Comparison of ENCODE assay signal across 3 fruit fly cellular contexts in the genomic region with DNA sequence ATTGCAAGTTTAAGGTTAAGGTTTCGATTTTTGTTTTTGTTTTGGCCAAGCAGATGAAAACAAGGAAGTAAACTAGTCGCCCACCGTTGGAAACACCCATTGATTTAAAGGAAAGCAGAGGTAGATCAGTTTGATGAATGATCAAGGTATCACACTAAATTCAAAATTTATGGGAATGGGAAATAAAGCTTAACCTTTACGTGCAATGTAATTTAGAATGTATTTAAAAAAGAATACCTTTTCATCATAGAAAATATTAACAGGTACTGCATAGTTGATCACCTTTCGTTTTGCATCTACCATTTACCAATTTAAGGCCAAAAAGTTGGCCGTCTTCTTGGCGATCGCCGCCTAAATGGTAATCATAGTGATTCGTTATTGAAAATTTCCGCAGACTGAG.
TF ChIP-seq lines count a peak whose summit lies in the region.

No protein-coding gene starts in this region.

- no peak for TF ChIP-seq CTCF in whole organism, embryonic (GFP tag; optimal IDR thresholded peaks at IDR 0.05; lab: Kevin White, UChicago)

TF ChIP-seq in whole organism, embryonic, 481 proteins besides CTCF, POLR2A, EP300 and RAD21:
- no peak for TF ChIP-seq CG11398 (GFP tag; optimal IDR thresholded peaks at IDR 0.05; lab: Kevin White, UChicago)
- no peak for TF ChIP-seq trh (GFP tag; optimal IDR thresholded peaks at IDR 0.05; lab: Kevin White, UChicago)
- TF ChIP-seq CG17359 (tag; optimal IDR thresholded peaks at IDR 0.05; lab: Kevin White, UChicago): no peak
- TF ChIP-seq H2.0 (GFP tag; IDR thresholded peaks at IDR 0.05; lab: Robert Waterston, UW): no peak
- 0 out of 2 replicates have a peak, but pooled peaks have one; percentile 9 for TF ChIP-seq Ptx1 (GFP tag; IDR thresholded peaks at IDR 0.05; lab: Robert Waterston, UW)
- TF ChIP-seq sens (GFP tag; lab: Kevin White, UChicago): peak; percentile 69
- TF ChIP-seq CG8281 (tag; optimal IDR thresholded peaks at IDR 0.05; lab: Kevin White, UChicago): no peak
- TF ChIP-seq Drgx (GFP tag; IDR thresholded peaks at IDR 0.05; lab: Robert Waterston, UW): peak; percentile 27; the same call in 1 of the 2 replicates
- TF ChIP-seq CG17829 (tag; optimal IDR thresholded peaks at IDR 0.05; lab: Kevin White, UChicago): no peak
- no peak for TF ChIP-seq wor (GFP tag; IDR thresholded peaks at IDR 0.05; lab: Robert Waterston, UW)
- TF ChIP-seq CG17328 (GFP tag; IDR thresholded peaks at IDR 0.05; lab: Robert Waterston, UW): no peak

TF ChIP-seq in whole organism, prepupa, 60 proteins besides CTCF, POLR2A, EP300 and RAD21 (continues in another document):
- TF ChIP-seq esn (GFP tag; optimal IDR thresholded peaks at IDR 0.05; lab: Kevin White, UChicago): peak; percentile 14
- no peak for TF ChIP-seq CG11294 (GFP tag; IDR thresholded peaks at IDR 0.05; lab: Robert Waterston, UW)
- peak; percentile 35 for TF ChIP-seq Sox14 (GFP tag; optimal IDR thresholded peaks at IDR 0.05; lab: Kevin White, UChicago)
- TF ChIP-seq CG7368 (GFP tag; optimal IDR thresholded peaks at IDR 0.05; lab: Kevin White, UChicago): no peak
- no peak for TF ChIP-seq CG16779 (tag; optimal IDR thresholded peaks at IDR 0.05; lab: Kevin White, UChicago)
- TF ChIP-seq cyc (GFP tag; optimal IDR thresholded peaks at IDR 0.05; lab: Kevin White, UChicago): no peak
- peak; percentile 28 for TF ChIP-seq Hr39 (GFP tag; optimal IDR thresholded peaks at IDR 0.05; lab: Kevin White, UChicago)
- no peak for TF ChIP-seq lz (GFP tag; optimal IDR thresholded peaks at IDR 0.05; lab: Kevin White, UChicago)
- TF ChIP-seq eg (GFP tag; IDR thresholded peaks at IDR 0.05; lab: Robert Waterston, UW): peak; percentile 44; the same call in 1 of the 3 replicates
- peak; percentile 14 for TF ChIP-seq pdm3 (GFP tag; optimal IDR thresholded peaks at IDR 0.05; lab: Kevin White, UChicago)
- no peak for TF ChIP-seq topi (GFP tag; optimal IDR thresholded peaks at IDR 0.05; lab: Kevin White, UChicago)
- no peak for TF ChIP-seq fkh (GFP tag; optimal IDR thresholded peaks at IDR 0.05; lab: Kevin White, UChicago)
- TF ChIP-seq Hr4 (GFP tag; optimal IDR thresholded peaks at IDR 0.05; lab: Kevin White, UChicago): peak; percentile 64
- TF ChIP-seq CG6854 (GFP tag; optimal IDR thresholded peaks at IDR 0.05; lab: Kevin White, UChicago): no peak
- TF ChIP-seq CG3032 (tag; optimal IDR thresholded peaks at IDR 0.05; lab: Kevin White, UChicago): no peak
- no peak for TF ChIP-seq net (GFP tag; optimal IDR thresholded peaks at IDR 0.05; lab: Kevin White, UChicago)
- peak; percentile 10 for TF ChIP-seq CG4318 (GFP tag; optimal IDR thresholded peaks at IDR 0.05; lab: Kevin White, UChicago)
- TF ChIP-seq Eip78C (GFP tag; lab: Kevin White, UChicago): peak; percentile 65
- peak; percentile 30; the same call in 1 of the 3 replicates for TF ChIP-seq CG8119 (GFP tag; IDR thresholded peaks at IDR 0.05; lab: Robert Waterston, UW)
- TF ChIP-seq CG11762 (GFP tag; optimal IDR thresholded peaks at IDR 0.05; lab: Kevin White, UChicago; ENCODE audit: insufficient read depth): no peak
- TF ChIP-seq CG6163 (GFP tag; IDR thresholded peaks at IDR 0.05; lab: Robert Waterston, UW): peak; percentile 55; the same call in 2 of the 3 replicates
- TF ChIP-seq CG6808 (GFP tag; optimal IDR thresholded peaks at IDR 0.05; lab: Kevin White, UChicago): no peak
- TF ChIP-seq acj6 (GFP tag; optimal IDR thresholded peaks at IDR 0.05; lab: Kevin White, UChicago): peak; percentile 30
- no peak for TF ChIP-seq Gug (GFP tag; IDR thresholded peaks at IDR 0.05; lab: Robert Waterston, UW)
- peak; percentile 61 for TF ChIP-seq CG15336 (GFP tag; IDR thresholded peaks at IDR 0.05; lab: Robert Waterston, UW)
- no peak for TF ChIP-seq Sox15 (GFP tag; optimal IDR thresholded peaks at IDR 0.05; lab: Kevin White, UChicago)
- TF ChIP-seq CG9139 (GFP tag; optimal IDR thresholded peaks at IDR 0.05; lab: Kevin White, UChicago): no peak
- no peak for TF ChIP-seq Sox102F (GFP tag; optimal IDR thresholded peaks at IDR 0.05; lab: Kevin White, UChicago)
- TF ChIP-seq svp (GFP tag; lab: Kevin White, UChicago): peak; percentile 47
- peak; percentile 45 for TF ChIP-seq CG10631 (GFP tag; optimal IDR thresholded peaks at IDR 0.05; lab: Kevin White, UChicago)
- no peak for TF ChIP-seq Met (GFP tag; optimal IDR thresholded peaks at IDR 0.05; lab: Kevin White, UChicago)
- peak; percentile 19 for TF ChIP-seq OdsH (GFP tag; optimal IDR thresholded peaks at IDR 0.05; lab: Kevin White, UChicago)
- no peak for TF ChIP-seq fd85E (GFP tag; optimal IDR thresholded peaks at IDR 0.05; lab: Kevin White, UChicago)
- TF ChIP-seq fd59A (GFP tag; optimal IDR thresholded peaks at IDR 0.05; lab: Kevin White, UChicago): no peak
- TF ChIP-seq CG32006 (GFP tag; optimal IDR thresholded peaks at IDR 0.05; lab: Kevin White, UChicago): peak; percentile 64
- TF ChIP-seq Hr38 (GFP tag; optimal IDR thresholded peaks at IDR 0.05; lab: Kevin White, UChicago): no peak
- TF ChIP-seq CG31627 (GFP tag; optimal IDR thresholded peaks at IDR 0.05; lab: Kevin White, UChicago): no peak
- TF ChIP-seq Eip75B (GFP tag; optimal IDR thresholded peaks at IDR 0.05; lab: Kevin White, UChicago): peak; percentile 34
- TF ChIP-seq ss (GFP tag; optimal IDR thresholded peaks at IDR 0.05; lab: Kevin White, UChicago): no peak

TF ChIP-seq in whole organism, pupa, 21 proteins besides CTCF, POLR2A, EP300 and RAD21:
- peak; percentile 61 for TF ChIP-seq CG8301 (tag; optimal IDR thresholded peaks at IDR 0.05; lab: Kevin White, UChicago)
- TF ChIP-seq CG15710 (tag; optimal IDR thresholded peaks at IDR 0.05; lab: Kevin White, UChicago): no peak
- TF ChIP-seq Ets98B (GFP tag; IDR thresholded peaks at IDR 0.05; lab: Robert Waterston, UW): 0 out of 2 replicates have a peak, but pooled peaks have one; percentile 13
- TF ChIP-seq CG14655 (GFP tag; optimal IDR thresholded peaks at IDR 0.05; lab: Kevin White, UChicago): peak; percentile 75
- TF ChIP-seq Snoo (tag; optimal IDR thresholded peaks at IDR 0.05; lab: Kevin White, UChicago): no peak
- TF ChIP-seq fd96Ca (GFP tag; IDR thresholded peaks at IDR 0.05; lab: Robert Waterston, UW): no peak
- TF ChIP-seq Pif1A (GFP tag; optimal IDR thresholded peaks at IDR 0.05; lab: Kevin White, UChicago): peak; percentile 47
- no peak for TF ChIP-seq CG17806 (tag; optimal IDR thresholded peaks at IDR 0.05; lab: Kevin White, UChicago)

Comparison
In these comparisons a context has a peak if more than half of its experiments do, and no peak if none do; other contexts are left out.
1. Of the 7 proteins assayed by ChIP-seq in both whole organism, embryonic and whole organism, prepupa: peak only in whole organism, embryonic: none; only in whole organism, prepupa: Hr39 and Lpt; in both: none; in neither: 5.